Worm (Caenorhabditis elegans): ENCODE data around the gene F42A9.3.

DNA sequence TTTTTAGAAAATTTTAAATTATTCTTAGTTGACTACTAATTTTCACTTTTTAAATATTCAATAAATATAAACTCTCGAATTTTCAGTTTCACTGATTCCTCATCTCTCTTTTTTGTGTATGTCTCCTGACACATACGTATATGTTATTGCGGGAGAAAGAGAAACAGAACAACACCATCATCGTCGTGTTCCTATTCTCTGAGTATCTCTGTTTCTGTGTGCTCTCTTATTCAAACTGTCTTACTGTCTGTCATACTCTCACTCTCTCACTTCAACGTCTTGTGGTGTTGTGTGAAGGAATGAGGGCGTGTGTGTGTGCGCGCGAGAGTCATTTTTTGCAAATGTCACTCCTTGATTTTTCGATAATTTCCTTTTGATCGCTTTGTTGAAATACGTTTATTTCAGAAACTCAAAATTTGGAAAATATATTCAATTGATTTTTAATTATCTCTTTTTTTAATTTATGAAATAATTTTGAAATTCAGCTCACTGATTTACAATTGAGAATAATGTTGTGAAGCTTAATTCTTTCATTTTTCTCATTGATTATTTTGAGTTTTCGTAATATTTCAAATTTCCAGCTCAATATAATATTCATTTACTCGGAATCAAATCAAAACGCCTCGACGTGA, 3.2 kb downstream of the F42A9.3 start, which contains the start of gene lin-49:
- TF ChIP-seq snpc-4 (tag; optimal IDR thresholded peaks at IDR 0.05) (no peak), lin-15B (tag; optimal IDR thresholded peaks at IDR 0.05) (no peak), lin-35 (GFP tag; optimal IDR thresholded peaks at IDR 0.05) (peak; percentile 64 to 79)
